Worm (Caenorhabditis elegans) whole organism, L4/young adult: ENCODE results near the gene npr-24.

Experiments
- W03F9.2 ChIP-seq: fragments of 150-350 bp; optimal IDR thresholded peaks from 2 replicates; lab custom pipeline; 2014; ENCODE audit warnings: missing biosample characterization, missing genetic modification characterization
- him-1 ChIP-seq: sonication (generic microtip); optimal IDR thresholded peaks from 2 replicates; lab custom pipeline; 2016; ENCODE audit warnings: missing genotype, missing genetic modification reagents, missing genetic modification characterization, missing compliant biosample characterization

ce11 chrX:17519476-17519875, 32.8 kb upstream of the npr-24 start:
- peak; percentile 30 for TF ChIP-seq him-1 (tag; lab: Kevin White, UChicago)
- no peak for TF ChIP-seq W03F9.2
